Fruit fly (Drosophila melanogaster) Kc167 (cell line): Measurements from ENCODE around the gene RtcB.

Experiments
- Myc ChIP-seq: fragments of >200 bp; optimal IDR thresholded peaks from 2 replicates; lab custom pipeline; 2017; ENCODE audit warnings: missing external identifiers
- h ChIP-seq: fragments of >200 bp; optimal IDR thresholded peaks from 3 replicates; lab custom pipeline; 2018; ENCODE audit warnings: missing external identifiers
- insv ChIP-seq: fragments of >200 bp; optimal IDR thresholded peaks from 3 replicates; lab custom pipeline; 2018; ENCODE audit warnings: missing external identifiers
- psq ChIP-seq: fragments of >200 bp; optimal IDR thresholded peaks from 2 replicates; lab custom pipeline; 2017; ENCODE audit warnings: missing external identifiers
- ttk ChIP-seq: sonication (Bioruptor generic); optimal IDR thresholded peaks from 2 replicates; lab custom pipeline; 2017; ENCODE audit warnings: missing external identifiers

DNA sequence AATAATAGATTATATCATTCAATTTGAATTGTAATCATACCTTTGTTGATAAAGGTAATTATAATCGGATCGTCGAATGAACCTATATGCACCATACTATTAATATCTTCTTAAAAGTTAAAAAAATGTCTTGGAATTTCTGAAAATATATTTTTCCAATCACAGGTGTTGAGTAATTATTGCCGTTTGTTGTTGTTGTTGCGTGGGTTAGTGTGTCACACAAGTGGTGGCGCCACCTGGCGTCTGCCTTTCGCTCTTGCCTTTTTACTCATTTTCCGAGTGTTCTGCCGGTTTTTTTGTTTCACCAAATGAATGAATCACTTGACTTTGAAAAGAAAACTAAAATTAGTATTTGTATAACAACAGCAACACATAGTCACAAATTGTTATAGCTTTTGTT, 15.3 kb upstream of the RtcB start:
- TF ChIP-seq insv (lab: Kevin White, UChicago): no peak
- TF ChIP-seq h (lab: Kevin White, UChicago): no peak
- TF ChIP-seq Myc: no peak
- TF ChIP-seq psq: no peak
- TF ChIP-seq ttk (lab: Kevin White, UChicago): no peak
